Worm (Caenorhabditis elegans): Measurements from ENCODE around the gene let-721.
A peak's percentile ranks its signal among the peaks of the same experiment; 100 is the strongest.

let-721 gene

ce11 chrIII:6462610-6463009 is 15.9 kb upstream of the let-721 start, which contains the start of gene T26A5.8:
T26A5.8 (minus strand) TSS chrIII:6462856.
- no peak for TF ChIP-seq sea-1 (GFP tag; conservative IDR thresholded peaks at IDR 0.05)
- TF ChIP-seq tbx-37 (GFP tag; conservative IDR thresholded peaks at IDR 0.05), result no peak
- TF ChIP-seq hmg-4 (GFP tag; optimal IDR thresholded peaks at IDR 0.05), result no peak
- no peak for TF ChIP-seq pes-1 (GFP tag; IDR thresholded peaks at IDR 0.05)
- no peak for TF ChIP-seq hnd-1 (tag; optimal IDR thresholded peaks at IDR 0.05)
- TF ChIP-seq B0310.2 (tag; optimal IDR thresholded peaks at IDR 0.05), result no peak
- TF ChIP-seq aly-1 (tag; optimal IDR thresholded peaks at IDR 0.05), result no peak
- TF ChIP-seq ceh-13 (GFP tag; optimal IDR thresholded peaks at IDR 0.05), result no peak
- no peak for TF ChIP-seq tbx-11 (GFP tag; IDR thresholded peaks at IDR 0.05)
- no peak for TF ChIP-seq ets-7 (tag; optimal IDR thresholded peaks at IDR 0.05)
- no peak for TF ChIP-seq hmbx-1 (tag; optimal IDR thresholded peaks at IDR 0.05)
- TF ChIP-seq flt-1 (GFP tag; IDR thresholded peaks at IDR 0.05), result no peak
- no peak for TF ChIP-seq tra-4 (tag; optimal IDR thresholded peaks at IDR 0.05)
- TF ChIP-seq ama-1 (optimal IDR thresholded peaks at IDR 0.05), result no peak
- TF ChIP-seq scrt-1 (GFP tag; IDR thresholded peaks at IDR 0.05), result no peak

DNA sequence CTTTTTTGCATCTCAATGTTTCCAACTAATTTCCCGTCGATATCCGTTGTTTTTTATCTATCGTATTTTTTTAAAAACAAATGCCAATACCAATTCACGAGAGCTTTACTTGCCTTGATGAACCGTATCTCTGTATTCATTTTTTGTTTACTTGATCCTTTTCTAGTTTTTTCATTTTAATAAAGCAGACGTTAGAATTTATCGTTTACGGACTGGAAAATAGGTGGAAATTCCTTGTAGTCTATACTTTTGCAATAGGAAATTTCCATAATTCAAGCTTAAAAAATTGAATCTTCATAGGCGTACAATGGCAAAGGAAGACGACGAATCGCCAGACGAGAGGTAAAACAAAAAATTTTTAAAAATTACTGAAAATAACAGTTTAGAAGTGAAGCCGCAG is 13.1 kb upstream of the let-721 start, which contains the start of gene algn-1:
Gene algn-1, plus strand, starts transcription at position 301 of the 400 bp plus-strand sequence.
- no peak for TF ChIP-seq ama-1 (optimal IDR thresholded peaks at IDR 0.05)
- no peak for TF ChIP-seq hmg-4 (GFP tag; optimal IDR thresholded peaks at IDR 0.05)
- TF ChIP-seq ceh-36 (tag; optimal IDR thresholded peaks at IDR 0.05), result no peak
- no peak for TF ChIP-seq aly-1 (tag; optimal IDR thresholded peaks at IDR 0.05)
- TF ChIP-seq scrt-1 (GFP tag; IDR thresholded peaks at IDR 0.05), result no peak
- no peak for TF ChIP-seq pes-1 (GFP tag; IDR thresholded peaks at IDR 0.05)
- TF ChIP-seq hnd-1 (tag; optimal IDR thresholded peaks at IDR 0.05), result no peak
- TF ChIP-seq tbx-11 (GFP tag; IDR thresholded peaks at IDR 0.05), result no peak
- TF ChIP-seq flt-1 (GFP tag; IDR thresholded peaks at IDR 0.05), result no peak
- no peak for TF ChIP-seq ceh-13 (GFP tag; optimal IDR thresholded peaks at IDR 0.05)
- no peak for TF ChIP-seq tbx-37 (GFP tag; conservative IDR thresholded peaks at IDR 0.05)
- no peak for TF ChIP-seq ets-7 (tag; optimal IDR thresholded peaks at IDR 0.05)
- no peak for TF ChIP-seq sea-1 (GFP tag; conservative IDR thresholded peaks at IDR 0.05)

DNA sequence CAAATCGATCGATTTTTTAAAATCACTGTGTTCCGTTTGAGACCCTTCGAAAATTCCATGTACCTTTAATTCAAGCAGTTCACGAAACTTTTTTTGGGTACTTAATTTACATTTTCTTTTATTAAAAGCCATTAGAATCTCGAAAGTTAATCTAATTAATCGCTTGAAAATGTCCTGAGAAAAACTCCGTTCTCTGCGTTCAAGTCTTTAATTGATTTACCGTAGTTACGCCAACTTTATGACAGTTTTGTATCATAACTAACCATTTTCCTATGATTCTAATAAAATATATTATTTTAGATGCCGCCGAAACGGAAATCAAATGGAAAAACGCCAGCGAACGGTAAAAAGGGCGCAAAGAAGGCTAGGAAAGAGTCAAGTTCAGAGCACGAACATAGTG is 7.5 kb upstream of the let-721 start, which contains the start of gene jhdm-1:
Gene jhdm-1, plus strand, starts transcription at position 301 of the 400 bp plus-strand sequence.
- TF ChIP-seq pes-1 (GFP tag; IDR thresholded peaks at IDR 0.05) (no peak), aly-1 (tag; optimal IDR thresholded peaks at IDR 0.05) (no peak), tbx-37 (GFP tag; conservative IDR thresholded peaks at IDR 0.05) (no peak), hnd-1 (tag; optimal IDR thresholded peaks at IDR 0.05) (no peak), F13C5.2 (tag; optimal IDR thresholded peaks at IDR 0.05) (no peak), hmg-4 (GFP tag; optimal IDR thresholded peaks at IDR 0.05) (no peak), ceh-36 (tag; optimal IDR thresholded peaks at IDR 0.05) (no peak), hmbx-1 (tag; optimal IDR thresholded peaks at IDR 0.05) (no peak), ama-1 (optimal IDR thresholded peaks at IDR 0.05) (no peak), tbx-11 (GFP tag; IDR thresholded peaks at IDR 0.05) (no peak), sea-1 (GFP tag; conservative IDR thresholded peaks at IDR 0.05) (no peak), ets-7 (tag; optimal IDR thresholded peaks at IDR 0.05) (no peak), flt-1 (GFP tag; IDR thresholded peaks at IDR 0.05) (no peak)

DNA sequence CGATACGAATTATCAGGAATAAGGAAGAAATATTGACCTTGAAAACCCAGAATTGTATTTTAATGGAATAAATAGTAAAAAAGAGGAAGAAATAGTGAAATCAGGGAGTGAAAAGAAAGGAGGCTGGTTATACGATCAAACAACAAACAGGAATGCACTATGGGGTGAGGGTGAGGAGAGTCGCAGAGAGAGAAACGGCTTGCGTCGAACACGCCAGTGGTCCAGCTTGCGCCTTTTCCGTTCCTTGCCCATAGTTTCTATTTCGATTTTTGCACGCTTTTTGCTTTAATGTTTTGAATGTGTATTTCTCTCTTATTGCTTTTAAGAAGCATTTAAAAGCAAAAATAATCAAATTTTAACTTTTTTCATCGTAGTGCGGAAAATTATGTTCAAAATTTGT is 7.0 kb upstream of the let-721 start:
- TF ChIP-seq aly-1 (tag; optimal IDR thresholded peaks at IDR 0.05) (no peak), ama-1 (optimal IDR thresholded peaks at IDR 0.05) (no peak), tbx-37 (GFP tag; conservative IDR thresholded peaks at IDR 0.05) (0 out of 2 replicates have a peak, but pooled peaks have one; percentile 46), tra-4 (tag; optimal IDR thresholded peaks at IDR 0.05) (no peak), ets-7 (tag; optimal IDR thresholded peaks at IDR 0.05) (peak; percentile 65), ceh-36 (tag; optimal IDR thresholded peaks at IDR 0.05) (peak; percentile 37), tbx-11 (GFP tag; IDR thresholded peaks at IDR 0.05) (peak; percentile 38; the same call in 1 of the 2 replicates), hmg-4 (GFP tag; optimal IDR thresholded peaks at IDR 0.05) (peak; percentile 62), scrt-1 (GFP tag; IDR thresholded peaks at IDR 0.05) (no peak), flt-1 (GFP tag; IDR thresholded peaks at IDR 0.05) (0 out of 2 replicates have a peak, but pooled peaks have one; percentile 42), B0310.2 (tag; optimal IDR thresholded peaks at IDR 0.05) (peak; percentile 39), F13C5.2 (tag; optimal IDR thresholded peaks at IDR 0.05) (peak; percentile 83), ceh-13 (GFP tag; optimal IDR thresholded peaks at IDR 0.05) (no peak), hmbx-1 (tag; optimal IDR thresholded peaks at IDR 0.05) (no peak), pes-1 (GFP tag; IDR thresholded peaks at IDR 0.05) (peak; percentile 70), sea-1 (GFP tag; conservative IDR thresholded peaks at IDR 0.05) (peak; percentile 64; the same call in 1 of the 2 replicates), hnd-1 (tag; optimal IDR thresholded peaks at IDR 0.05) (peak; percentile 28)

DNA sequence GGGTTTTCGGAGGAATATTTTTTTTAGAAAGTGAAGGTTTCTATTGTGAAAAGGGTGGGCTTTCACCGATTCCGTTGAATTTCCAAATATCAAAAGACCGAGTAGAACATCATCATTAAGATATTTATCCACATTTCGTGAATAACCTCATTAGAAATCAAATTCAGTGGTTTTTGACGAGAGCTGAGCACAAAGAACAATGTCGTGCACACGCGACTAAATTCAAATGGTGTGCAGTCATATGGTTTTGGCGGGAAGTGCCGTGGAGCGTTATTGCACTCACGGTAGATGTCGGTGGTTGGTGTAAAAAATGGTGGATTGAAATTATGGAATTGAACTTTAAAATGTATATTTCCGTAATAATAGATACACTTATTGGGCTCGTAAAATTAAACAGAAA is 6.0 kb upstream of the let-721 start:
- TF ChIP-seq tbx-37 (GFP tag; conservative IDR thresholded peaks at IDR 0.05), result no peak
- no peak for TF ChIP-seq hmbx-1 (tag; optimal IDR thresholded peaks at IDR 0.05)

ce11 chrIII:6452278-6452677 is 5.6 kb upstream of the let-721 start, which contains the start of gene set-1:
set-1 (minus strand) TSS chrIII:6452378.
- TF ChIP-seq tbx-11 (GFP tag; IDR thresholded peaks at IDR 0.05) (no peak), flt-1 (GFP tag; IDR thresholded peaks at IDR 0.05) (no peak), aly-1 (tag; optimal IDR thresholded peaks at IDR 0.05) (no peak), pes-1 (GFP tag; IDR thresholded peaks at IDR 0.05) (no peak), hmbx-1 (tag; optimal IDR thresholded peaks at IDR 0.05) (no peak), tra-4 (tag; optimal IDR thresholded peaks at IDR 0.05) (no peak), sea-1 (GFP tag; conservative IDR thresholded peaks at IDR 0.05) (no peak), ceh-13 (GFP tag; optimal IDR thresholded peaks at IDR 0.05) (no peak), hmg-4 (GFP tag; optimal IDR thresholded peaks at IDR 0.05) (no peak), ama-1 (optimal IDR thresholded peaks at IDR 0.05) (no peak), ets-7 (tag; optimal IDR thresholded peaks at IDR 0.05) (no peak), F13C5.2 (tag; optimal IDR thresholded peaks at IDR 0.05) (no peak), tbx-37 (GFP tag; conservative IDR thresholded peaks at IDR 0.05) (no peak), B0310.2 (tag; optimal IDR thresholded peaks at IDR 0.05) (no peak), ceh-36 (tag; optimal IDR thresholded peaks at IDR 0.05) (no peak), hnd-1 (tag; optimal IDR thresholded peaks at IDR 0.05) (no peak), scrt-1 (GFP tag; IDR thresholded peaks at IDR 0.05) (no peak)

- TF ChIP-seq tbx-37 (GFP tag; conservative IDR thresholded peaks at IDR 0.05) (no peak), scrt-1 (GFP tag; IDR thresholded peaks at IDR 0.05) (no peak)
Measured at ce11 chrIII:6450596-6450995, 3.9 kb upstream of the let-721 start, which contains the start of gene T26A5.6. T26A5.6 (minus strand) TSS chrIII:6450696.
